Worm (Caenorhabditis elegans): ENCODE measurements around the gene gbh-1.

The gbh-1 gene

DNA sequence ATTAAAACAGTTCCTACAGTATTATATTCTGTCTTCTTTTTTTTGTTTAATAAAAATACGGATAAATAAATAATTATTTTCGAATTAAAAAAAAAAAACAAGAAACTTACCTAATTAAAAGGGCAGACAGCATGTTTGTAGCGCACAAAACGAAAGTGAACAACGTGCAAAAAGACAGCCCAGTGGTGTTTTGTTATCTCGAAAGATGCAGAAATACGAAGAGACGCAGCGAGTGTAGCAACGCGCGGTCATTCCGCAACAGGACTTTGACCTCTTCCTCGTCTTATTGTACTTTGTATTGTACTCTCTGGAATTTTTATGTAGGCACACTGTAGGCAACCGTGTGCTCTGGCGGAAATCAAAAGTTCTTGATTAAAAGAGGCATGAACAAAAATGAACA, at the start of gene gbh-1:
gbh-1 (minus strand) TSS at position 149 of the 400 bp plus-strand sequence.
- TF ChIP-seq cog-1 (tag; optimal IDR thresholded peaks at IDR 0.05) (no peak), ztf-29 (GFP tag; IDR thresholded peaks at IDR 0.05) (no peak), T22C8.4 (GFP tag; IDR thresholded peaks at IDR 0.05) (no peak), med-1 (GFP tag; optimal IDR thresholded peaks at IDR 0.05; ENCODE audit: insufficient read depth) (no peak), flt-1 (GFP tag; IDR thresholded peaks at IDR 0.05) (no peak), klf-2 (GFP tag; conservative IDR thresholded peaks at IDR 0.05) (no peak), ref-1 (GFP tag; conservative IDR thresholded peaks at IDR 0.05) (no peak), ztf-23 (GFP tag; IDR thresholded peaks at IDR 0.05) (no peak), tab-1 (GFP tag; IDR thresholded peaks at IDR 0.05) (no peak)

- TF ChIP-seq ztf-29 (GFP tag; IDR thresholded peaks at IDR 0.05) (no peak), ref-1 (GFP tag; conservative IDR thresholded peaks at IDR 0.05) (no peak), T22C8.4 (GFP tag; IDR thresholded peaks at IDR 0.05) (no peak), med-1 (GFP tag; optimal IDR thresholded peaks at IDR 0.05; ENCODE audit: insufficient read depth) (no peak), cog-1 (tag; optimal IDR thresholded peaks at IDR 0.05) (no peak), tab-1 (GFP tag; IDR thresholded peaks at IDR 0.05) (no peak), flt-1 (GFP tag; IDR thresholded peaks at IDR 0.05) (no peak), klf-2 (GFP tag; conservative IDR thresholded peaks at IDR 0.05) (no peak), ztf-23 (GFP tag; IDR thresholded peaks at IDR 0.05) (no peak)
Observed at ce11 chrII:10737059-10737458, 43.5 kb upstream of the gbh-1 start, which contains the start of gene C52A11.3. TSS of gene C52A11.3 (plus strand) at chrII:10737359.

DNA sequence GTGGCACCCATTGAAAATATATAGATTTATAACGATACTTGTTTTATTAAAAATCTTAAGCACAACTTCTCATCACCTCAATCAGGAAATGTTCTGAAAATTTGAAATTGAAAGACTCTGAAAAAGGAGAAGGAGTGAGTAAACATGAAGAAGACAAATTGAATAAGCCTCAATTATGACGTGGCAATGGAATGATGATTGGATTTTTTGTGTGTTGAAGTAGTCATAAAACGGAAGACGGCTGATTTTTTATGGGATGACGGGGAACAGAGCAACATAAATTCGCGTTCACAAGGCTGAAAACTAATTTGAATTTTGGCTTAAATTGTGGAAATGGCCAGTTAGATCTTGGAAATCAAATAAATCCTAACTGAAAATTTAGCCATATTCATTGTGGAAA, 37.9 kb upstream of the gbh-1 start, which contains the start of gene glb-12:
glb-12 (minus strand) TSS at position 101 of the 400 bp plus-strand sequence.
- TF ChIP-seq ref-1 (GFP tag; conservative IDR thresholded peaks at IDR 0.05) = no peak
- TF ChIP-seq T22C8.4 (GFP tag; IDR thresholded peaks at IDR 0.05) = no peak
- TF ChIP-seq flt-1 (GFP tag; IDR thresholded peaks at IDR 0.05) = no peak
- TF ChIP-seq med-1 (GFP tag; optimal IDR thresholded peaks at IDR 0.05; ENCODE audit: insufficient read depth) = no peak
- no peak for TF ChIP-seq ztf-23 (GFP tag; IDR thresholded peaks at IDR 0.05)
- TF ChIP-seq ztf-29 (GFP tag; IDR thresholded peaks at IDR 0.05) = no peak
- TF ChIP-seq cog-1 (tag; optimal IDR thresholded peaks at IDR 0.05) = no peak
- TF ChIP-seq tab-1 (GFP tag; IDR thresholded peaks at IDR 0.05) = no peak
- TF ChIP-seq klf-2 (GFP tag; conservative IDR thresholded peaks at IDR 0.05) = no peak

DNA sequence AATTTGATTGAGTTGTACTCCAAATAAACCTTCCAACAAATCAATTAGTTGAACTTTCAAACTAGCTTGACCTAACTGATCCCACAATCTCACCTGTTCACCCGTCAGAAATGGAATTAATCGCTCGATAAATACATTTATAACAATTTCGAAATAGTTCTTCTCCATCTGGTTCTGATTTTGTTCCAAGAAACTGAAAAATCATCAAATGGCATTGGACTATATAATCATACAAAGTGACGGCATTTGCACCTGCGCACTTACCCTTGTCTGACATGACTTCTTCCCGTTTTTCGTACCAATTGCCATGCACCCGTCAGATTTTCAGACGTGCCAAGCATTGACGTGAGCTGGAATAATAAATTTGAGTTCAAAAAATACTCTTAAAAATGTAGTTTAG, 37.1 kb upstream of the gbh-1 start:
- TF ChIP-seq ztf-23 (GFP tag; IDR thresholded peaks at IDR 0.05) = no peak
- TF ChIP-seq cog-1 (tag; optimal IDR thresholded peaks at IDR 0.05) = no peak
- TF ChIP-seq ztf-29 (GFP tag; IDR thresholded peaks at IDR 0.05) = no peak
- no peak for TF ChIP-seq flt-1 (GFP tag; IDR thresholded peaks at IDR 0.05)
- no peak for TF ChIP-seq klf-2 (GFP tag; conservative IDR thresholded peaks at IDR 0.05)
- no peak for TF ChIP-seq T22C8.4 (GFP tag; IDR thresholded peaks at IDR 0.05)

DNA sequence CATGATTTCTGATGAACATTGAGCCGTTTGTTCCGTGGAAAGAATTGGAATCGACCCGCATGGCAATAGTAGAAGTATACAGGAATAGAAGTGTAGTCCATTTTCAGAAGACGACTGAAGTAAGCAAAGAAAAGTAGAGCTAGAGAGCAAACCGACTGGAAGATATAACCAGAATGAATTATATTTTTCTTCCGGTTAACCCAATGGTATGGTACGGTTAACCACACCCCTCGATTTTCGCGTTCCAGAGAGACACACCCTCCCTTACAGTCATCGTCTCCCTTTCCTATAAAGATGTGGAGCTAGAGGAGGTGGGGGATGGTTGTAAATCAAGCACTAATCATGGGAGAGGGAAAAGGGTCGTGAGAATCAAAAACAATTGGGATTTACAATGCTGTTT, 29.5 kb upstream of the gbh-1 start, which contains the start of gene C09G5.14:
C09G5.14 (minus strand) TSS at position 101 of the 400 bp plus-strand sequence.
- TF ChIP-seq flt-1 (GFP tag; IDR thresholded peaks at IDR 0.05) (no peak), ztf-23 (GFP tag; IDR thresholded peaks at IDR 0.05) (no peak), ref-1 (GFP tag; conservative IDR thresholded peaks at IDR 0.05) (no peak), klf-2 (GFP tag; conservative IDR thresholded peaks at IDR 0.05) (no peak), ztf-29 (GFP tag; IDR thresholded peaks at IDR 0.05) (no peak), cog-1 (tag; optimal IDR thresholded peaks at IDR 0.05) (no peak), T22C8.4 (GFP tag; IDR thresholded peaks at IDR 0.05) (no peak), tab-1 (GFP tag; IDR thresholded peaks at IDR 0.05) (no peak), med-1 (GFP tag; optimal IDR thresholded peaks at IDR 0.05; ENCODE audit: insufficient read depth) (no peak)

- no peak for TF ChIP-seq ztf-23 (GFP tag; IDR thresholded peaks at IDR 0.05)
- no peak for TF ChIP-seq klf-2 (GFP tag; conservative IDR thresholded peaks at IDR 0.05)
- no peak for TF ChIP-seq T22C8.4 (GFP tag; IDR thresholded peaks at IDR 0.05)
- TF ChIP-seq ztf-29 (GFP tag; IDR thresholded peaks at IDR 0.05) = no peak
- no peak for TF ChIP-seq cog-1 (tag; optimal IDR thresholded peaks at IDR 0.05)
- no peak for TF ChIP-seq ref-1 (GFP tag; conservative IDR thresholded peaks at IDR 0.05)
- no peak for TF ChIP-seq flt-1 (GFP tag; IDR thresholded peaks at IDR 0.05)
- TF ChIP-seq med-1 (GFP tag; optimal IDR thresholded peaks at IDR 0.05; ENCODE audit: insufficient read depth) = no peak
- no peak for TF ChIP-seq tab-1 (GFP tag; IDR thresholded peaks at IDR 0.05)
Observed at ce11 chrII:10719931-10720330, 26.3 kb upstream of the gbh-1 start, which contains the start of gene mks-5. TSS of gene mks-5 (plus strand) at chrII:10720231.

DNA sequence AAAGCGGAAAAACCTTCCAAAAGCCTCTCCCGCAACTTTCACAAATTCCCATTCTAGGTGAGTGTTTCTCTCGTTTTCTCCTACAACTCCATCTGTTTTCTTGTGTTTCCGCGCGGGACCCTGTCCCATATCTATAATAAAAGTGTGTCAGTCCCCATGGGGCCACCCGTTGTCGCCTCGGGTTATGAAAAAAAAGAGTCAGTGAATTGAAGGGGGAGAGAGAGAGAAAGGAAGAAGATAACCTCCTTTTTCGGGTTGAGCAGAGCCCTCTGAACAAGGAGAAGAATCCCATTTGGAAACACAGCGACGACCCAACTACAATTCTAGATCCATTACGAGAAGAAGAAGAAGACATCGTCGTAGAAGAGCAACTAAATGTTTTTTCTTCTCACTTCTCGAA, 23.5 kb upstream of the gbh-1 start, which contains the start of gene C09G5.13:
C09G5.13 (plus strand) TSS at position 301 of the 400 bp plus-strand sequence.
- TF ChIP-seq med-1 (GFP tag; optimal IDR thresholded peaks at IDR 0.05; ENCODE audit: insufficient read depth) = no peak
- no peak for TF ChIP-seq ref-1 (GFP tag; conservative IDR thresholded peaks at IDR 0.05)
- TF ChIP-seq cog-1 (tag; optimal IDR thresholded peaks at IDR 0.05) = no peak
- TF ChIP-seq flt-1 (GFP tag; IDR thresholded peaks at IDR 0.05) = no peak
- no peak for TF ChIP-seq ztf-29 (GFP tag; IDR thresholded peaks at IDR 0.05)
- no peak for TF ChIP-seq ztf-23 (GFP tag; IDR thresholded peaks at IDR 0.05)
- TF ChIP-seq klf-2 (GFP tag; conservative IDR thresholded peaks at IDR 0.05) = no peak
- TF ChIP-seq T22C8.4 (GFP tag; IDR thresholded peaks at IDR 0.05) = no peak

DNA sequence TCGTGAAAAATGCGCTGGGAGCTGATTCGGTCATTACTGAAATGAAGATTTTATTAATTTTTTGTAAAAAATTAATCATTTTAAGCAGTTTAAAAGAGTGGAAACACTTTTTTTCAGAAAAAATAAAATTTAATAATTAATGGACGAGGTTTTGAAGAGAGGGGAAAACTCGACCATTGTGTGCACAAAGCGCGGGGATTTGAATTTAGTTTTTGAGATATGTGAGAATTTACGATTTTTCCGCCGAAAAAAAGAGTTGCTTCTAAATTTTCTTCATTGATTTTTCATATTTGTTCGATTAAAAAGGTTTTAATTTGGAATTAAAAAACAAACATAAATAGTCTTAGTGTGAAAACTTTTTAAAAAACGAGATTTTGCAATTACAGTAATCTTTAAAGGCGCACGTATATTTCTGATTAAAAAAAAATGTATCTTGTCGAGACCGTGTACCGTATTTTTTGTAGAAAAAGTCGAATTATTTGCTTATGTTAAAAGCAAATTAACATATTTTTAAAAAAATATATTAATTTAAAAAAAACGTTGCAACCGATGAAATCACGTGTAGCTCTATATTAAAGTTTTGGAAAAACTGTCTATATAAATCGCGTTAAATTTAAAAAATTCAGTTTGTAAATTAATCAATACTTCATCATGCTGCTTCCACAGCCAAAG, 20.8 kb upstream of the gbh-1 start, which contains the start of the genes dph-2 and C09G5.7:
dph-2 (minus strand) TSS at position 36 of the 672 bp plus-strand sequence.
C09G5.7 (plus strand) TSS at position 622 of the 672 bp plus-strand sequence.
- TF ChIP-seq med-1 (GFP tag; optimal IDR thresholded peaks at IDR 0.05; ENCODE audit: insufficient read depth) (no peak), ref-1 (GFP tag; conservative IDR thresholded peaks at IDR 0.05) (no peak), klf-2 (GFP tag; conservative IDR thresholded peaks at IDR 0.05) (no peak), ztf-29 (GFP tag; IDR thresholded peaks at IDR 0.05) (no peak), T22C8.4 (GFP tag; IDR thresholded peaks at IDR 0.05) (no peak), ztf-23 (GFP tag; IDR thresholded peaks at IDR 0.05) (no peak), cog-1 (tag; optimal IDR thresholded peaks at IDR 0.05) (no peak), flt-1 (GFP tag; IDR thresholded peaks at IDR 0.05) (no peak), tab-1 (GFP tag; IDR thresholded peaks at IDR 0.05) (no peak)

ce11 chrII:10708660-10709059, 15.1 kb upstream of the gbh-1 start, which contains the start of gene bli-1:
TSS of gene bli-1 (plus strand) at chrII:10708960.
- TF ChIP-seq klf-2 (GFP tag; conservative IDR thresholded peaks at IDR 0.05) = no peak
- no peak for TF ChIP-seq ztf-23 (GFP tag; IDR thresholded peaks at IDR 0.05)
- no peak for TF ChIP-seq cog-1 (tag; optimal IDR thresholded peaks at IDR 0.05)
- TF ChIP-seq med-1 (GFP tag; optimal IDR thresholded peaks at IDR 0.05; ENCODE audit: insufficient read depth) = no peak
- no peak for TF ChIP-seq flt-1 (GFP tag; IDR thresholded peaks at IDR 0.05)
- no peak for TF ChIP-seq ref-1 (GFP tag; conservative IDR thresholded peaks at IDR 0.05)
- TF ChIP-seq ztf-29 (GFP tag; IDR thresholded peaks at IDR 0.05) = no peak
- TF ChIP-seq T22C8.4 (GFP tag; IDR thresholded peaks at IDR 0.05) = no peak
- TF ChIP-seq tab-1 (GFP tag; IDR thresholded peaks at IDR 0.05) = no peak
